Worm (Caenorhabditis elegans) whole organism, L3 larva: ENCODE measurements around the gene hpo-38.

ENCODE experiments used
- R02D3.7 ChIP-seq: fragments of 150-350 bp; optimal IDR thresholded peaks from 2 replicates; lab custom pipeline; 2014; ENCODE audit warnings: missing biosample characterization, missing genetic modification characterization
- aly-2 ChIP-seq: fragments of 150-350 bp; optimal IDR thresholded peaks from 2 replicates; lab custom pipeline; 2014; ENCODE audit warnings: missing biosample characterization, missing genetic modification characterization
- ceh-28 ChIP-seq: fragments of 150-350 bp; optimal IDR thresholded peaks from 2 replicates; lab custom pipeline; 2014; ENCODE audit warnings: missing biosample characterization, missing genetic modification reagents, missing genetic modification characterization
- ceh-82 ChIP-seq: fragments of 150-350 bp; optimal IDR thresholded peaks from 2 replicates; lab custom pipeline; 2014; ENCODE audit warnings: missing biosample characterization, missing genetic modification characterization
- ceh-9 ChIP-seq: sonication (generic microtip); optimal IDR thresholded peaks from 2 replicates; lab custom pipeline; 2018; ENCODE audit warnings: missing biosample characterization, missing genetic modification characterization
- daf-12 ChIP-seq: fragments of 150-350 bp; optimal IDR thresholded peaks from 2 replicates; lab custom pipeline; 2014; ENCODE audit warnings: missing biosample characterization, missing genetic modification reagents, missing genetic modification characterization
- egl-5 ChIP-seq: fragments of 150-350 bp; optimal IDR thresholded peaks from 2 replicates; lab custom pipeline; 2017; ENCODE audit warnings: missing biosample characterization, missing genetic modification reagents, missing genetic modification characterization, inconsistent platforms
- elt-1 ChIP-seq: fragments of 150-350 bp; optimal IDR thresholded peaks from 2 replicates; lab custom pipeline; 2014; ENCODE audit warnings: missing biosample characterization, missing genetic modification characterization
- elt-2 ChIP-seq: sonication (generic microtip); optimal IDR thresholded peaks from 2 replicates; lab custom pipeline; 2016; ENCODE audit warnings: missing genetic modification reagents, mild to moderate bottlenecking, missing genetic modification characterization, missing compliant biosample characterization
- elt-3 ChIP-seq, 3 experiments: fragments of 150-350 bp in 1 of 3; sonication (generic microtip) in 2 of 3; optimal IDR thresholded peaks; 2 replicates in 2 of 3; 4 replicates in 1 of 3; lab custom pipeline; 2014 to 2017; ENCODE audit warnings: missing biosample characterization in 3 of 3, missing genetic modification characterization in 3 of 3
- eor-1 ChIP-seq, 2 experiments: fragments of 150-350 bp; optimal IDR thresholded peaks; 2 replicates each; lab custom pipeline; 2014 to 2018; ENCODE audit warnings: missing biosample characterization in 2 of 2, missing genetic modification characterization in 2 of 2
- fkh-10 ChIP-seq: sonication (generic microtip); optimal IDR thresholded peaks from 2 replicates; lab custom pipeline; 2017; ENCODE audit warnings: missing biosample characterization, missing genetic modification reagents, missing genetic modification characterization
- fkh-2 ChIP-seq: fragments of 150-350 bp; optimal IDR thresholded peaks from 2 replicates; lab custom pipeline; 2014; ENCODE audit warnings: missing biosample characterization, missing genetic modification reagents, missing genetic modification characterization
- fos-1 ChIP-seq: fragments of 150-350 bp; optimal IDR thresholded peaks from 2 replicates; lab custom pipeline; 2014; ENCODE audit warnings: missing biosample characterization, missing genetic modification characterization
- hmg-11 ChIP-seq: sonication (generic microtip); optimal IDR thresholded peaks from 2 replicates; lab custom pipeline; 2016; ENCODE audit warnings: missing genetic modification characterization, missing compliant biosample characterization
- jun-1 ChIP-seq: fragments of 150-350 bp; optimal IDR thresholded peaks from 2 replicates; lab custom pipeline; 2014; ENCODE audit warnings: missing biosample characterization, missing genetic modification reagents, missing genetic modification characterization
- lin-15B ChIP-seq: fragments of 150-350 bp; optimal IDR thresholded peaks from 2 replicates; lab custom pipeline; 2014; ENCODE audit warnings: missing biosample characterization, missing genetic modification characterization
- lsy-12 ChIP-seq: sonication (generic microtip); optimal IDR thresholded peaks from 2 replicates; lab custom pipeline; 2016; ENCODE audit warnings: mild to moderate bottlenecking, missing genetic modification characterization, missing compliant biosample characterization
- mml-1 ChIP-seq: fragments of 150-350 bp; sonication (generic microtip); optimal IDR thresholded peaks from 3 replicates; lab custom pipeline; 2014; ENCODE audit warnings: missing biosample characterization, missing genetic modification characterization
- nfya-1 ChIP-seq: sonication (generic microtip); optimal IDR thresholded peaks from 2 replicates; lab custom pipeline; 2017; ENCODE audit warnings: missing genetic modification characterization, mild to moderate bottlenecking, missing compliant biosample characterization, antibody characterized with exemption, moderate library complexity; ENCODE audit not compliant: insufficient read depth
- nhr-11 ChIP-seq: fragments of 150-350 bp; optimal IDR thresholded peaks from 2 replicates; lab custom pipeline; 2014; ENCODE audit warnings: missing biosample characterization, missing genetic modification characterization
- nhr-12 ChIP-seq: fragments of 150-350 bp; optimal IDR thresholded peaks from 2 replicates; lab custom pipeline; 2014; ENCODE audit warnings: missing biosample characterization, missing genetic modification characterization
- nhr-23 ChIP-seq: fragments of 150-350 bp; optimal IDR thresholded peaks from 2 replicates; lab custom pipeline; 2014; ENCODE audit warnings: missing biosample characterization, missing genetic modification reagents, missing genetic modification characterization
- nhr-237 ChIP-seq: fragments of 150-350 bp; optimal IDR thresholded peaks from 2 replicates; lab custom pipeline; 2014; ENCODE audit warnings: missing biosample characterization, missing genetic modification characterization
- nhr-25 ChIP-seq: sonication (generic microtip); optimal IDR thresholded peaks from 2 replicates; lab custom pipeline; 2017; ENCODE audit warnings: missing biosample characterization, missing genetic modification characterization
- nhr-28 ChIP-seq: fragments of 150-350 bp; optimal IDR thresholded peaks from 2 replicates; lab custom pipeline; 2014; ENCODE audit warnings: missing biosample characterization, missing genetic modification characterization
- nhr-43 ChIP-seq: sonication (generic microtip); optimal IDR thresholded peaks from 2 replicates; lab custom pipeline; 2016; ENCODE audit warnings: mild to moderate bottlenecking, missing genetic modification characterization, missing compliant biosample characterization; ENCODE audit not compliant: poor library complexity, severe bottlenecking
- nhr-76 ChIP-seq: fragments of 150-350 bp; sonication (generic microtip); optimal IDR thresholded peaks from 5 replicates; lab custom pipeline; 2014; ENCODE audit warnings: missing biosample characterization, missing genetic modification characterization
- pqm-1 ChIP-seq: fragments of 150-350 bp; optimal IDR thresholded peaks from 2 replicates; lab custom pipeline; 2017; ENCODE audit warnings: missing biosample characterization, missing genetic modification characterization, inconsistent platforms
- sea-2 ChIP-seq: fragments of 150-350 bp; sonication (generic microtip); optimal IDR thresholded peaks from 4 replicates; lab custom pipeline; 2014; ENCODE audit warnings: missing biosample characterization, missing genetic modification reagents, missing genetic modification characterization
- unc-39 ChIP-seq: sonication (generic microtip); optimal IDR thresholded peaks from 4 replicates; lab custom pipeline; 2017; ENCODE audit warnings: missing biosample characterization, missing genetic modification characterization
- zag-1 ChIP-seq: fragments of 150-350 bp; optimal IDR thresholded peaks from 2 replicates; lab custom pipeline; 2014; ENCODE audit warnings: missing biosample characterization, missing genetic modification characterization
- ztf-11 ChIP-seq: fragments of 150-350 bp; optimal IDR thresholded peaks from 2 replicates; lab custom pipeline; 2014; ENCODE audit warnings: missing biosample characterization, missing genetic modification characterization
- ztf-4 ChIP-seq: fragments of 150-350 bp; optimal IDR thresholded peaks from 2 replicates; lab custom pipeline; 2014; ENCODE audit warnings: missing biosample characterization, missing genetic modification characterization

hpo-38 gene

DNA sequence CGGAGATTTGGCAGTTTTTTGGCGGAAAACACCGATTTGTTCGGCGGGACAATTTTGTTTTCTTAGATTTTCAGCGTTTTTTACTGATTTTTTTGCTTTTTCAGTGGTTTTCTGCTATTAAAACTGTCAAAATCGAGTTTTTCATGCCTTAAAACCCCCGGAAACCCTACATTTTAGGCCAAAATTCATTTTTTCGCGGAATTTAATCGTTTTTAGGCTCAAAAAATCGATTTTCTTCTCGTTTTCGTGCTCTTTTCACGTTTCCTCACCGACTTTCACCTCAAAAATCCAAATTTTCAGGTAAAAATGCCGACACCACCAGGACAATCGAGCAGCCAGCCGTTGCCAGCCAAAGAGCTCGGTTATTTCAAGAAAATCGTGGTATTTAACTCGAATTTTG, 5.3 kb downstream of the hpo-38 start, which contains the start of gene hpo-29:
hpo-29 (plus strand) TSS at position 301 of the 400 bp plus-strand sequence.
- no peak for TF ChIP-seq ztf-11 (tag; lab: Kevin White, UChicago)
- TF ChIP-seq mml-1 (tag; lab: Kevin White, UChicago) = no peak
- no peak for TF ChIP-seq sea-2 (GFP tag; lab: Kevin White, UChicago)
- no peak for TF ChIP-seq R02D3.7 (tag; lab: Kevin White, UChicago)
- TF ChIP-seq lin-15B (tag; lab: Kevin White, UChicago) = no peak
- TF ChIP-seq zag-1 = no peak
- TF ChIP-seq nhr-23 (tag; lab: Kevin White, UChicago) = no peak
- TF ChIP-seq ztf-4 = no peak
- TF ChIP-seq pqm-1 (tag; lab: Kevin White, UChicago) = no peak
- no peak for TF ChIP-seq elt-1 (tag; lab: Kevin White, UChicago)
- no peak for TF ChIP-seq nfya-1 (tag; lab: Kevin White, UChicago)
- no peak for TF ChIP-seq lsy-12 (tag; lab: Kevin White, UChicago)
- TF ChIP-seq jun-1 (tag; lab: Kevin White, UChicago) = no peak

DNA sequence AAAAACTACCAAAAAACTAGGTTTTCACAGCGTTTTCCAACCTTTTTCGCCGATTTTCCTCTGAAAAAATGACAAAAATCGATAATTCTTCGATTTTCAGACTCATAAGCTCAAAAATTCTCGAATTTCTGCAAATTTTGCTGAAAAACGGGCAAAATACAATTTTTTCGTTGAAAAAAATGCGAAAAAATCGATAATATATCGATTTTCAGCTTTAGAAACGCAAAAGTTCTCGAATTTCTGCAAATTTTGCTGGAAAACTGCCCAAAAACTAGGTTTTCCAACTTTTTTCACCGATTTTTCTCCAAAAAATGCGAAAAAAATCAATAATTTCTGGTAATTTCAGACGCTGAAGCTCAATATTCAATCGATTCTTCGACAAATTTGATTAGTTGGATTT, 21.2 kb downstream of the hpo-38 start:
- TF ChIP-seq ceh-28 = peak; percentile 60
- no peak for TF ChIP-seq daf-12 (tag; lab: Kevin White, UChicago)
- TF ChIP-seq elt-2 (tag; lab: Kevin White, UChicago) = no peak
- TF ChIP-seq ztf-11 (tag; lab: Kevin White, UChicago) = no peak

DNA sequence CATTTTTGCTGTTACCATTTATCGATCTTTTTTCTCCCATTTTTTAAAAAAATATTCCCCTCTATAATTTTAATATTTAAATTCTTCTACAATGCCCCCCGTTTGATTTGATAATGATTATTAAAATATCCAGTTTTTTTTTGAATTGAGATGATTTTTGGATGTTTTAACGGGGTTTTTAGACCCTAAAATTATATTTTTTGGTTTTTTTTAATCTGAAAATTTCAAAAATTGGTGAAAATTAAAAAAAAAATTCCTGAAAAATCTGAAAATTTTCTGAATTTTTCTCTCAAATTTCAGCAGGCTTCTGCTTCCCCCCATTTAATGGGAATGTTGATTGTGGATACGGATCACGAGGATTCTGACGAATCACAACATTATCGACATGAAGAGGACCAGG, 24.0 kb downstream of the hpo-38 start, which contains the start of gene Y50D7A.3:
Y50D7A.3 (plus strand) TSS at position 301 of the 400 bp plus-strand sequence.
- TF ChIP-seq nhr-23 (tag; lab: Kevin White, UChicago) = no peak
- TF ChIP-seq zag-1 = no peak
- no peak for TF ChIP-seq R02D3.7 (tag; lab: Kevin White, UChicago)
- no peak for TF ChIP-seq jun-1 (tag; lab: Kevin White, UChicago)
- TF ChIP-seq nhr-28 (tag; lab: Kevin White, UChicago) = no peak
- TF ChIP-seq unc-39 (tag; lab: Kevin White, UChicago) = no peak
- TF ChIP-seq nhr-25 (tag; lab: Kevin White, UChicago) = no peak
- no peak for TF ChIP-seq mml-1 (tag; lab: Kevin White, UChicago)
- no peak for TF ChIP-seq fos-1 (tag; lab: Kevin White, UChicago)

DNA sequence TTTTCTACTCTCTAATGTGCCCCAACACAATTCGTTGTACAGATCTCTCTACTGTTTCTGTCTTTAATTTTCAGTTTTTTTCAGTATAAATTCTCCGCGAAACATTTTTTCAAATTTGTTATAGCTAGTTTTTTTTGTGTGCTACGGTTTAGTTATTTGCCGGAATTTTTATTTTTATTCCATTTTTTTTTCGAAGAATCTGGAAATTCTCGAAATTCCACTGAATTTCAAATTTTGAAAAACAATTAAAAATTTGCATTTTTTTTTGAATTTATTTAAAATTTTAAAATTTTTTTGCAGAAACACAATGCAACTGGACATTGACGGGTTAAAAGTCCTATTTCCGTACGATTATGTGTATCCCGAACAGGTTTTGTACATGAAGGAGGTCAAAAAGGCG, 34.6 kb downstream of the hpo-38 start, which contains the start of gene xpd-1:
xpd-1 (plus strand) TSS at position 301 of the 400 bp plus-strand sequence.
- TF ChIP-seq nhr-76 (tag; lab: Kevin White, UChicago) (no peak), mml-1 (tag; lab: Kevin White, UChicago) (no peak), egl-5 (no peak), zag-1 (no peak), fkh-2 (tag; lab: Kevin White, UChicago) (no peak), ztf-11 (tag; lab: Kevin White, UChicago) (no peak), ceh-28 (no peak), elt-1 (tag; lab: Kevin White, UChicago) (no peak), pqm-1 (tag; lab: Kevin White, UChicago) (no peak), nhr-11 (tag; lab: Kevin White, UChicago) (no peak), ceh-9 (tag; lab: Kevin White, UChicago) (no peak), nhr-23 (tag; lab: Kevin White, UChicago) (no peak), ceh-82 (tag; lab: Kevin White, UChicago) (no peak), fkh-10 (GFP tag; lab: Kevin White, UChicago) (no peak)
- TF ChIP-seq, all 47 proteins: peak for 0

DNA sequence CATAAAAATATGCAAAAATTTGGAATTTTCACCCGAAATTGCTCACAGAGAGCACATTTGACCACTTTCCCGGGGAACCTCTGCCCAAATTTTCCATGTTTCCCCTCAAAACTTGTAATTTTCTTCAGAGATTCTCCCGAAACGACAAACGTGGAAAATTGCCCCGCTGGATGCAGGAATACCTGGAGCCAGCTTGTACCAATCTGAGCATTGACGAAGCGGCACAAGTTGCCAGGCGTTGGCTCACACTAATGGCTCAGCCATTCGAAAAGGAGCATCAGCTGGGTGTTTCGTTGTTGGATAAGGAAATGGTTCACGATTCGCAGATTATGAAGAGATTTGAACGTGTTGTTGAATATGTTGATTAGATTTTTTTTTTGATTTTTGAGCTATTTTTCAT, 52.3 kb downstream of the hpo-38 start:
- TF ChIP-seq aly-2 (tag; lab: Kevin White, UChicago) = no peak
- TF ChIP-seq, all 47 proteins: peak for 0

DNA sequence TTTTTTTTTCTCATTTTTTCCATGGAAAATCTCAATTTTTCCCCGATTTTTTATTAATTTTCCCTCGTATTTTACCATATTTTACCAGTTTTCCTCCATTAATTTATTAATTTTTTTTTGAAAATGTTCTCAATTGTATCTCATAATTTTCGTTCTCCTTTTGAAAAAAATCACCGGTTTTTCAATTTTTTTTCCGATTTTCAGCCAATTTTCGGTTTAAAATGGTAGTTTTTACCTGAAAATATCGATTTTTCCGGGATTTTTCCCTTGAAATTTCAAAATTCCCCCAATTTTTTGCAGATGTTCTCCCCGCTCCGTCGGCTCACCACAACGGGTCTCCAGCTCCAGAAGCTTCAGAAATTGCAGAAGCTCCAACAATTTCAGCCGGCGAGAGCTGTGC, 53.6 kb downstream of the hpo-38 start, which contains the start of gene taco-1:
taco-1 (plus strand) TSS at position 301 of the 400 bp plus-strand sequence.
- no peak for TF ChIP-seq hmg-11 (tag; lab: Kevin White, UChicago)
- no peak for TF ChIP-seq egl-5
- TF ChIP-seq nhr-237 (tag; lab: Kevin White, UChicago) = no peak
- no peak for TF ChIP-seq unc-39 (tag; lab: Kevin White, UChicago)
- TF ChIP-seq nhr-25 (tag; lab: Kevin White, UChicago) = no peak
- TF ChIP-seq eor-1 (tag; optimal IDR thresholded peaks at IDR 0.05; lab: Kevin White, UChicago) = no peak
- TF ChIP-seq elt-1 (tag; lab: Kevin White, UChicago) = no peak
- no peak for TF ChIP-seq nhr-43 (tag; lab: Kevin White, UChicago)
- TF ChIP-seq elt-2 (tag; lab: Kevin White, UChicago) = no peak
- no peak for TF ChIP-seq elt-3 (tag; optimal IDR thresholded peaks at IDR 0.05; lab: Kevin White, UChicago)
- no peak for TF ChIP-seq nhr-12 (tag; lab: Kevin White, UChicago)
- TF ChIP-seq jun-1 (tag; lab: Kevin White, UChicago) = no peak
- no peak for TF ChIP-seq nhr-76 (tag; lab: Kevin White, UChicago)
- TF ChIP-seq fos-1 (tag; lab: Kevin White, UChicago) = no peak
- no peak for TF ChIP-seq pqm-1 (tag; lab: Kevin White, UChicago)
- TF ChIP-seq lin-15B (tag; lab: Kevin White, UChicago) = no peak
- no peak for TF ChIP-seq lsy-12 (tag; lab: Kevin White, UChicago)
- TF ChIP-seq sea-2 (GFP tag; lab: Kevin White, UChicago) = no peak
- TF ChIP-seq, all 47 proteins: peak for 0
